Fruit fly (Drosophila melanogaster) whole organism, adult: ENCODE data around the gene Usp14.
A peak's percentile ranks its signal among the peaks of the same experiment; 100 is the strongest.

Experiments used
- CG11617 ChIP-seq: fragments of 200-800 bp; sonication (Bioruptor generic); optimal IDR thresholded peaks from 2 replicates; lab custom pipeline; 2017; ENCODE audit warnings: mild to moderate bottlenecking, missing biosample characterization, missing genetic modification reagents, missing genetic modification characterization
- CG12768 ChIP-seq: fragments of 200-800 bp; sonication (Bioruptor generic); optimal IDR thresholded peaks from 2 replicates; lab custom pipeline; 2017; ENCODE audit warnings: missing biosample characterization, missing genetic modification characterization, mild to moderate bottlenecking, moderate library complexity, missing genetic modification reagents
- CG14711 ChIP-seq: fragments of 200-800 bp; sonication (Bioruptor generic); optimal IDR thresholded peaks from 2 replicates; lab custom pipeline; 2018; ENCODE audit warnings: missing biosample characterization, mild to moderate bottlenecking, missing genetic modification characterization, moderate library complexity
- CG1620 ChIP-seq: fragments of 200-800 bp; sonication (Bioruptor generic); optimal IDR thresholded peaks from 2 replicates; lab custom pipeline; 2016; ENCODE audit warnings: missing biosample characterization, missing genetic modification characterization
- CG33017 ChIP-seq: fragments of 200-800 bp; sonication (Bioruptor generic); optimal IDR thresholded peaks from 2 replicates; lab custom pipeline; 2018; ENCODE audit warnings: missing biosample characterization, mild to moderate bottlenecking, missing genetic modification characterization, moderate library complexity
- CG5204 ChIP-seq: fragments of 200-800 bp; sonication (Bioruptor generic); optimal IDR thresholded peaks from 2 replicates; lab custom pipeline; 2016; ENCODE audit warnings: missing biosample characterization, missing genetic modification characterization
- CG7045 ChIP-seq: fragments of 200-800 bp; sonication (Bioruptor generic); optimal IDR thresholded peaks from 2 replicates; lab custom pipeline; 2017; ENCODE audit warnings: missing biosample characterization, mild to moderate bottlenecking, missing genetic modification characterization
- CG7101 ChIP-seq: fragments of 200-800 bp; sonication (Bioruptor generic); optimal IDR thresholded peaks from 2 replicates; lab custom pipeline; 2018; ENCODE audit warnings: missing biosample characterization, mild to moderate bottlenecking, missing genetic modification characterization, moderate library complexity
- Clk ChIP-seq: fragments of 200-800 bp; sonication (Bioruptor generic); optimal IDR thresholded peaks from 2 replicates; lab custom pipeline; 2017; ENCODE audit warnings: missing biosample characterization, missing genetic modification characterization
- Crg-1 ChIP-seq: fragments of 200-800 bp; sonication (Bioruptor generic); optimal IDR thresholded peaks from 2 replicates; lab custom pipeline; 2016; ENCODE audit warnings: missing biosample characterization, missing genetic modification characterization
- Hr96 ChIP-seq: fragments of 200-800 bp; sonication (Bioruptor generic); optimal IDR thresholded peaks from 2 replicates; lab custom pipeline; 2016; ENCODE audit warnings: missing biosample characterization, missing genetic modification characterization
- Mnt ChIP-seq: fragments of 200-800 bp; sonication (Bioruptor generic); optimal IDR thresholded peaks from 2 replicates; lab custom pipeline; 2016; ENCODE audit warnings: missing biosample characterization, mild to moderate bottlenecking, missing genetic modification characterization
- bab1 ChIP-seq: fragments of 200-800 bp; sonication (Bioruptor generic); optimal IDR thresholded peaks from 3 replicates; lab custom pipeline; 2019; ENCODE audit warnings: missing biosample characterization, mild to moderate bottlenecking, missing genetic modification characterization, moderate library complexity
- cic ChIP-seq: fragments of 200-800 bp; sonication (Bioruptor generic); optimal IDR thresholded peaks from 2 replicates; lab custom pipeline; 2017; ENCODE audit warnings: missing biosample characterization, mild to moderate bottlenecking, missing genetic modification characterization, moderate library complexity
- cnc ChIP-seq, 2 experiments: fragments of >200 bp; optimal IDR thresholded peaks; 2 replicates each; lab custom pipeline; 2017
- kay ChIP-seq: fragments of 200-800 bp; sonication (Bioruptor generic); peaks from one replicate; lab custom pipeline; 2016; ENCODE audit warnings: missing biosample characterization, missing genetic modification characterization, borderline replicate concordance
- ovo ChIP-seq: fragments of 200-800 bp; sonication (Bioruptor generic); optimal IDR thresholded peaks from 2 replicates; lab custom pipeline; 2016; ENCODE audit warnings: missing biosample characterization, missing genetic modification characterization
- pad ChIP-seq: fragments of 200-800 bp; sonication (Bioruptor generic); optimal IDR thresholded peaks from 3 replicates; lab custom pipeline; 2017; ENCODE audit warnings: missing biosample characterization, missing genetic modification characterization, mild to moderate bottlenecking, moderate library complexity, missing genetic modification reagents
- tj ChIP-seq: fragments of 200-800 bp; sonication (Bioruptor generic); optimal IDR thresholded peaks from 3 replicates; lab custom pipeline; 2017; ENCODE audit warnings: missing biosample characterization, mild to moderate bottlenecking, missing genetic modification characterization, moderate library complexity
- toe ChIP-seq: fragments of 200-800 bp; sonication (Bioruptor generic); optimal IDR thresholded peaks from 2 replicates; lab custom pipeline; 2016; ENCODE audit warnings: missing biosample characterization, missing genetic modification characterization

Usp14 gene

dm6 chr2L:10272224-10272623 lies 42.0 kb downstream of the Usp14 start, which contains the start of gene trk:
Gene trk, minus strand, starts transcription at chr2L:10272324.
- no peak for TF ChIP-seq CG12768 (GFP tag; lab: Kevin White, UChicago)
- TF ChIP-seq Mnt (GFP tag; lab: Kevin White, UChicago) = no peak
- TF ChIP-seq CG7101 (tag; lab: Kevin White, UChicago) = no peak
- TF ChIP-seq tj = no peak
- TF ChIP-seq toe = no peak
- no peak for TF ChIP-seq CG7045 (GFP tag; lab: Kevin White, UChicago)

DNA sequence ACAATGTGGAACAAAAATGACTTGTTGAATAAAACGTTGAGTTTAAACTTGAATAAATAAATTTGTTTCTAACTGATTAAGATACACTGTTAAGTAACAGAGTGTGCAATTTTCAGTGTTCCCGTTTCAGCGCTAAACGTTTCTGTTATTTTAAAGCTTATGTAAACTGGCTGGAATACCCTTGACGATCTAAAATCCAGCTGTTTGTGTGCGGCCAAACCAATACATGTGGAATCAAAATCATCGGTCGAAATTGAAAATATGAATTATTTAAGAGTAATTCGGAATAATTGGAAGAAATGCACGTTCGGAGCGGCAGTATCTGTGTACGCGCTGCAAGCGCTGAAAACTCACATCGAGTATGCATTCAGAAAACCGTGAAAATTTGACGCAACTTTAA lies 44.3 kb downstream of the Usp14 start, which contains the start of gene Mulk:
Gene Mulk (plus strand): TSS at position 198 of the 400 bp plus-strand sequence.
- TF ChIP-seq CG7045 (GFP tag; lab: Kevin White, UChicago) = no peak
- TF ChIP-seq Crg-1 (GFP tag; lab: Kevin White, UChicago) = no peak
- TF ChIP-seq pad (GFP tag; lab: Kevin White, UChicago) = no peak
- no peak for TF ChIP-seq CG12768 (GFP tag; lab: Kevin White, UChicago)
- TF ChIP-seq CG14711 (tag; lab: Kevin White, UChicago) = no peak
- TF ChIP-seq CG5204 = no peak
- no peak for TF ChIP-seq bab1 (GFP tag; lab: Kevin White, UChicago)
- no peak for TF ChIP-seq Clk (GFP tag; lab: Kevin White, UChicago)
- TF ChIP-seq tj = no peak
- no peak for TF ChIP-seq Mnt (GFP tag; lab: Kevin White, UChicago)
- no peak for TF ChIP-seq toe
- no peak for TF ChIP-seq CG7101 (tag; lab: Kevin White, UChicago)
- no peak for TF ChIP-seq ovo (GFP tag; lab: Kevin White, UChicago)
- no peak for TF ChIP-seq cnc (optimal IDR thresholded peaks at IDR 0.05; lab: Kevin White, UChicago)
- no peak for TF ChIP-seq Hr96 (GFP tag; lab: Kevin White, UChicago)
- TF ChIP-seq CG11617 (GFP tag; lab: Kevin White, UChicago) = no peak

DNA sequence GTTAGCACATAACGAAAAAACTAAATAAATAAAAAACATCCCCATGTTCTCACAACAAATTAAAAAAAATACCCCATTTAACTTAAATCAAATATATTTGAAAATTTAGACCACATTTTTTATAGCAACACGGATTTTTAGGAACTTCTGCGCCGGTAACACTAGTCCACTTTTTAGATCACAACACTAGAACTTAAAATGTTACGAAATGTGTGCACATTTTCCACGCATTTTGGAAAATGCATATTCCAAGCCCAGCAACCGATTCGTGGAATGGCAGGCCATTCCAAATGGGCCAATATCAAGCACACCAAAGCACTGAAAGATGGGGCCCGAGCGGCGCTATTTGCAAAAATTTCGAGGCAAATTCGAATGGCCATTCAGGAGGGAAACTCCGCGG lies 45.5 kb downstream of the Usp14 start, which contains the start of gene CG4957:
Gene CG4957 (plus strand): TSS at position 185 of the 400 bp plus-strand sequence.
- TF ChIP-seq CG12768 (GFP tag; lab: Kevin White, UChicago) (no peak), CG1620 (GFP tag; lab: Kevin White, UChicago) (no peak)

- TF ChIP-seq cnc (optimal IDR thresholded peaks at IDR 0.05; lab: Kevin White, UChicago) (no peak), CG5204 (no peak), Hr96 (GFP tag; lab: Kevin White, UChicago) (no peak), CG11617 (GFP tag; lab: Kevin White, UChicago) (no peak), CG7101 (tag; lab: Kevin White, UChicago) (no peak), pad (GFP tag; lab: Kevin White, UChicago) (no peak), tj (no peak), Clk (GFP tag; lab: Kevin White, UChicago) (no peak), CG7045 (GFP tag; lab: Kevin White, UChicago) (no peak), toe (no peak), ovo (GFP tag; lab: Kevin White, UChicago) (no peak), Crg-1 (GFP tag; lab: Kevin White, UChicago) (no peak), CG12768 (GFP tag; lab: Kevin White, UChicago) (no peak), cic (GFP tag; lab: Kevin White, UChicago) (no peak), CG1620 (GFP tag; lab: Kevin White, UChicago) (no peak), Mnt (GFP tag; lab: Kevin White, UChicago) (no peak), CG33017 (tag; lab: Kevin White, UChicago) (no peak), CG14711 (tag; lab: Kevin White, UChicago) (no peak), kay (GFP tag; lab: Kevin White, UChicago) (no peak)
Measured at dm6 chr2L:10266511-10266910, 47.7 kb downstream of the Usp14 start, which contains the start of gene CG4953. Gene CG4953, plus strand, starts transcription at chr2L:10266703.

dm6 chr2L:10265129-10265528 lies 49.1 kb downstream of the Usp14 start, which contains the start of gene Mob3:
Gene Mob3, plus strand, starts transcription at chr2L:10265336.
- TF ChIP-seq CG7101 (tag; lab: Kevin White, UChicago) (peak; percentile 28), Hr96 (GFP tag; lab: Kevin White, UChicago) (no peak), kay (GFP tag; lab: Kevin White, UChicago) (peak; percentile 41), CG14711 (tag; lab: Kevin White, UChicago) (peak; percentile 37)

DNA sequence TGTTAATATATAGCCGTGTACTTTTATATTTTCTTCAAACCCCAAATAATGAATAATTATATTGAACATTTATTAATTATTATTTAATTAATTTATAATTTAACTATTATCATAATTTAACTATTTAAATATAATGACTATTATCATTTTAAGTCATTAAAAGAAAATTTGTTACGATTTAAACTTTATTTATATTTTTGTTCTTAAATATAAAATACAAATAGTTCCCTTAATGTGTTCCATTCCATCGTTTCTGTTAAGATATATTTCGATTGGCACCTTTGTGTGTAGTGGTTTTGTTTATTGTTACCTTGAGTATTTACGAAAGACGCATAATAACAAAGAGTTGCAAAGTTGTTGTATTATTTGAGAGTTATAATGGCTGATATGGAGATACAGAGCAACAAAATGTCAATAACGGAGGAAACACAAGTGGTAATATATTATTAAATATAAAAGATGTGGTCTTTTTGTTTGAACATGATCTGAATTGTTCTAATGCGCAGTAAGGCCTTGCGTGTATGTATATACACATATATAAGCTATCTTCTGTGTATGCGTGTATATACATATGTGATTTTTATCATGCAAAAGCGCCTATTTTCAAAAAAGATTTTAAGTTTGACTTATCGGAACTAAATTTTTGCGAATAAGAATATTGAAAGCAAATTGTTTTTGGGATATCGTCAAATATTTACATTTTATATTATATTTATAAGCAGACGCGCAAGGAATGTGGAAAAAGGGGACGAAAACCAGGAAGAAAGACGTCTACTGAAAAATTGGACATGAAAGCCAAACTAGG lies 50.2 kb downstream of the Usp14 start, which contains the start of gene REPTOR-BP:
Gene REPTOR-BP (plus strand): TSS at position 296 of the 805 bp plus-strand sequence.
- TF ChIP-seq kay (GFP tag; lab: Kevin White, UChicago) (peak; percentile 75), cnc (optimal IDR thresholded peaks at IDR 0.05; lab: Kevin White, UChicago) (no peak), bab1 (GFP tag; lab: Kevin White, UChicago) (peak; percentile 46), CG14711 (tag; lab: Kevin White, UChicago) (peak; percentile 20), CG5204 (no peak)
